Fruit fly (Drosophila melanogaster): Measurements from ENCODE around the gene CG18094.

Gene CG18094

dm6 chr2L:19497983-19498382 is 7.9 kb downstream of the CG18094 start, which contains the start of gene Top3alpha (continued):
- peak; percentile 38; the same call in 1 of the 2 replicates for TF ChIP-seq ato (GFP tag; IDR thresholded peaks at IDR 0.05; ENCODE audit: partially characterized antibody)
- TF ChIP-seq bigmax (GFP tag; optimal IDR thresholded peaks at IDR 0.05), result no peak
- TF ChIP-seq Mad (GFP tag; optimal IDR thresholded peaks at IDR 0.05), result no peak
- TF ChIP-seq dm (GFP tag; optimal IDR thresholded peaks at IDR 0.05), result no peak
- TF ChIP-seq tx (GFP tag; optimal IDR thresholded peaks at IDR 0.05), result no peak
- TF ChIP-seq gt (GFP tag; IDR thresholded peaks at IDR 0.05), result no peak
- no peak for TF ChIP-seq Bteb2 (GFP tag; optimal IDR thresholded peaks at IDR 0.05)
- TF ChIP-seq MESR4 (GFP tag; optimal IDR thresholded peaks at IDR 0.05), result peak; percentile 7
- TF ChIP-seq Dll (GFP tag; IDR thresholded peaks at IDR 0.05; ENCODE audit: partially characterized antibody), result peak; percentile 76
- peak; percentile 36 for TF ChIP-seq Ets97D (GFP tag; optimal IDR thresholded peaks at IDR 0.05)
- TF ChIP-seq hb (GFP tag; IDR thresholded peaks at IDR 0.05; ENCODE audit: partially characterized antibody), result peak; percentile 71; the same call in 2 of the 3 replicates
- TF ChIP-seq CG11695 (GFP tag; IDR thresholded peaks at IDR 0.05), result no peak
- TF ChIP-seq CG13894 (tag; optimal IDR thresholded peaks at IDR 0.05), result no peak
- no peak for TF ChIP-seq dpn (GFP tag; optimal IDR thresholded peaks at IDR 0.05)
- TF ChIP-seq Doc3 (GFP tag; IDR thresholded peaks at IDR 0.05; ENCODE audit: partially characterized antibody), result peak; percentile 58
- TF ChIP-seq stwl (tag; optimal IDR thresholded peaks at IDR 0.05), result peak; percentile 49
- TF ChIP-seq Trl (optimal IDR thresholded peaks at IDR 0.05), result no peak
- TF ChIP-seq Trl (GFP tag; optimal IDR thresholded peaks at IDR 0.05), result no peak
- TF ChIP-seq CG3407 (GFP tag; optimal IDR thresholded peaks at IDR 0.05), result no peak
- TF ChIP-seq CG13287 (GFP tag; IDR thresholded peaks at IDR 0.05; ENCODE audit: partially characterized antibody), result peak; percentile 84
- no peak for TF ChIP-seq sc (optimal IDR thresholded peaks at IDR 0.05)
- no peak for TF ChIP-seq sc (GFP tag; optimal IDR thresholded peaks at IDR 0.05)
- TF ChIP-seq phol (tag; optimal IDR thresholded peaks at IDR 0.05), result peak; percentile 24
- no peak for TF ChIP-seq ash1 (GFP tag; optimal IDR thresholded peaks at IDR 0.05)
- TF ChIP-seq CG17385 (GFP tag; optimal IDR thresholded peaks at IDR 0.05), result peak; percentile 97
- peak; percentile 35; the same call in 1 of the 2 replicates for TF ChIP-seq CG3847 (GFP tag; IDR thresholded peaks at IDR 0.05)
- TF ChIP-seq CG14965 (GFP tag; optimal IDR thresholded peaks at IDR 0.05; ENCODE audit: borderline replicate concordance), result no peak
- no peak; the same call in 1 of the 2 replicates for TF ChIP-seq CG2129 (GFP tag; IDR thresholded peaks at IDR 0.05; ENCODE audit: partially characterized antibody)
- TF ChIP-seq lov (optimal IDR thresholded peaks at IDR 0.05), result no peak
- no peak for TF ChIP-seq lov (GFP tag; IDR thresholded peaks at IDR 0.05)
- TF ChIP-seq CG18764 (GFP tag; optimal IDR thresholded peaks at IDR 0.05), result no peak
- no peak for TF ChIP-seq Xbp1 (GFP tag; optimal IDR thresholded peaks at IDR 0.05)
- no peak for TF ChIP-seq dmrt11E (tag; optimal IDR thresholded peaks at IDR 0.05)
- TF ChIP-seq ind (GFP tag; optimal IDR thresholded peaks at IDR 0.05), result no peak
- TF ChIP-seq CG34224 (GFP tag; IDR thresholded peaks at IDR 0.05; ENCODE audit: partially characterized antibody), result peak; percentile 80
- TF ChIP-seq Bgb (GFP tag; IDR thresholded peaks at IDR 0.05; ENCODE audit: partially characterized antibody), result peak; percentile 74
- TF ChIP-seq CG10267 (tag; optimal IDR thresholded peaks at IDR 0.05), result peak; percentile 21
- TF ChIP-seq sim (GFP tag; IDR thresholded peaks at IDR 0.05), result no peak
- TF ChIP-seq gfzf (GFP tag; optimal IDR thresholded peaks at IDR 0.05), result peak; percentile 72
- no peak for TF ChIP-seq sens (GFP tag)
- TF ChIP-seq trem (tag; optimal IDR thresholded peaks at IDR 0.05), result peak; percentile 74
- TF ChIP-seq CG15514 (GFP tag; optimal IDR thresholded peaks at IDR 0.05), result peak; percentile 58
- TF ChIP-seq CG7745 (tag; optimal IDR thresholded peaks at IDR 0.05), result no peak
- no peak for TF ChIP-seq CG8765 (GFP tag; IDR thresholded peaks at IDR 0.05)
- no peak for TF ChIP-seq ara (GFP tag; IDR thresholded peaks at IDR 0.05)
- TF ChIP-seq CG1603 (tag; optimal IDR thresholded peaks at IDR 0.05), result no peak
- no peak for TF ChIP-seq CG7839 (tag; optimal IDR thresholded peaks at IDR 0.05)
- TF ChIP-seq Atf3 (GFP tag; optimal IDR thresholded peaks at IDR 0.05), result no peak
- no peak for TF ChIP-seq gce (GFP tag; IDR thresholded peaks at IDR 0.05)
- TF ChIP-seq crp (GFP tag; optimal IDR thresholded peaks at IDR 0.05), result peak; percentile 3 to 80
- no peak for TF ChIP-seq nom (GFP tag; optimal IDR thresholded peaks at IDR 0.05)
